Worm (Caenorhabditis elegans): ENCODE measurements around the gene T21D12.11.

The T21D12.11 gene

DNA sequence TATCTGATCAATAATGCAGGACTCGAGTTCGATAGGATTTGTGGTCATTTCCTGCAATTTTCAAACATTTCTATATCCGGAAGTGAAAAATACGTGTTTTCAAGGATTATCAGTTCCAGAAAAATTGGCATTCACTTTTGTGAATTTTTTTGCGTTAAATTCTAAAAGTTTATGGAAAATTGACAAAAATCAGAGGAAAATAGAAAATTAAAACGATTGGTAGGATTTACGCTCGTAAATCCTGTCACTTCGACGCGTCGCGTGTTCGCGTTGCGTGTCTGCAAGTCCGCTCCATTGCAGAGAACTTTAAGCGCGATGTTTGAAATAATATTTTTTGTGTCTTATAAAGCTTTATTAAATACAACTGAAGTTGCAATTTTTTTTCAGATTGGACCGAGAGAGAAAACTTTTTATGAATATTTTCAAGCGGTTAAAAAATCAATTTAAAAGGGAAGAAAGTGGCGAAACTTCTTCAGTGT is 13.8 kb upstream of the T21D12.11 start, which contains the start of gene rcat-1 (continued):
- TF ChIP-seq fkh-10 (GFP tag; optimal IDR thresholded peaks at IDR 0.05) (no peak), ceh-31 (tag; optimal IDR thresholded peaks at IDR 0.05) (peak; percentile 54), elt-2 (tag; optimal IDR thresholded peaks at IDR 0.05) (peak; percentile 45), ets-4 (tag; optimal IDR thresholded peaks at IDR 0.05) (no peak), sdc-2 (tag; optimal IDR thresholded peaks at IDR 0.05) (no peak), pqm-1 (tag; optimal IDR thresholded peaks at IDR 0.05) (no peak), madf-2 (tag; optimal IDR thresholded peaks at IDR 0.05) (no peak), C08G9.2 (tag; optimal IDR thresholded peaks at IDR 0.05) (no peak), eyg-1 (tag; optimal IDR thresholded peaks at IDR 0.05) (no peak), nfya-1 (tag; optimal IDR thresholded peaks at IDR 0.05) (peak; percentile 74), ttx-3 (tag; optimal IDR thresholded peaks at IDR 0.05) (no peak), ceh-6 (GFP tag; optimal IDR thresholded peaks at IDR 0.05) (no peak), Y22D7AL.16 (tag; optimal IDR thresholded peaks at IDR 0.05) (no peak), ceh-18 (tag; optimal IDR thresholded peaks at IDR 0.05) (peak; percentile 23), hlh-13 (GFP tag; optimal IDR thresholded peaks at IDR 0.05) (no peak), ceh-14 (tag; optimal IDR thresholded peaks at IDR 0.05) (no peak), lim-6 (tag; optimal IDR thresholded peaks at IDR 0.05) (no peak), pha-4 (tag; optimal IDR thresholded peaks at IDR 0.05) (no peak), fax-1 (tag; optimal IDR thresholded peaks at IDR 0.05) (no peak), mec-3 (tag; optimal IDR thresholded peaks at IDR 0.05; ENCODE audit: borderline replicate concordance) (no peak), fkh-6 (tag; optimal IDR thresholded peaks at IDR 0.05) (no peak), ref-2 (tag; optimal IDR thresholded peaks at IDR 0.05) (no peak), ceh-22 (tag; optimal IDR thresholded peaks at IDR 0.05) (no peak), T23F11.4 (GFP tag; optimal IDR thresholded peaks at IDR 0.05) (no peak), tbx-2 (tag; optimal IDR thresholded peaks at IDR 0.05) (peak; percentile 31), ceh-45 (GFP tag; IDR thresholded peaks at IDR 0.05) (no peak), hlh-8 (tag; optimal IDR thresholded peaks at IDR 0.05) (no peak), hlh-15 (tag; optimal IDR thresholded peaks at IDR 0.05) (no peak), ceh-2 (tag; optimal IDR thresholded peaks at IDR 0.05) (no peak), sox-4 (tag; optimal IDR thresholded peaks at IDR 0.05) (no peak), elt-4 (tag; optimal IDR thresholded peaks at IDR 0.05) (no peak), C38D4.7 (GFP tag; optimal IDR thresholded peaks at IDR 0.05) (no peak), odd-2 (tag; optimal IDR thresholded peaks at IDR 0.05) (no peak), dve-1 (tag; optimal IDR thresholded peaks at IDR 0.05) (peak; percentile 77), unc-86 (tag; optimal IDR thresholded peaks at IDR 0.05) (no peak), pax-1 (tag; optimal IDR thresholded peaks at IDR 0.05) (peak; percentile 64)

DNA sequence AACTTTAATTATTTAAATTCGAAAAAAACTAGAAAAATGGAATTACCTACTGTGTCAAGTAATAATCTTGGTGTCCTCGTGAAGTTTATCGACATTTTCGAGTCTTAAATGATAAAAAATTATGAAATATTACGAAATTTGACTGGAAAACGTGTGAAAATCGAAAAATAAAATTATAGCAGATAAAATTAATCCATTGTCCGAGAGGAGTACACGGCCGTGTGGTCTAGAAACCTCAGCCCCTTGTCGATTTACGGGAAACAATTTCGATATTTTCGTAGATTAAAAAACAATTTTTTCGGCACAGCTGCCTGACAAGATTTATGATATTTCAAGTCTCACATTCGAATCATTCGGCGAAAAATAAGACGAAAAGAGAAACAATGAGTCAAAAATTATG is 12.1 kb upstream of the T21D12.11 start, which contains the start of gene R02D3.8:
R02D3.8 (minus strand) TSS at position 109 of the 400 bp plus-strand sequence.
- TF ChIP-seq elt-2 (tag; optimal IDR thresholded peaks at IDR 0.05) (no peak), fax-1 (tag; optimal IDR thresholded peaks at IDR 0.05) (no peak), unc-55 (GFP tag; optimal IDR thresholded peaks at IDR 0.05) (no peak), ceh-14 (tag; optimal IDR thresholded peaks at IDR 0.05) (no peak), K02D7.2 (tag; optimal IDR thresholded peaks at IDR 0.05) (no peak), lin-11 (tag; optimal IDR thresholded peaks at IDR 0.05) (no peak), C08G9.2 (tag; optimal IDR thresholded peaks at IDR 0.05) (peak; percentile 12), zip-5 (tag; optimal IDR thresholded peaks at IDR 0.05) (no peak), ref-2 (tag; optimal IDR thresholded peaks at IDR 0.05) (no peak), tbx-2 (tag; optimal IDR thresholded peaks at IDR 0.05) (peak; percentile 27), pha-4 (tag; optimal IDR thresholded peaks at IDR 0.05) (no peak), pag-3 (tag; optimal IDR thresholded peaks at IDR 0.05; ENCODE audit: borderline replicate concordance) (no peak), ama-1 (optimal IDR thresholded peaks at IDR 0.05) (no peak), ceh-31 (tag; optimal IDR thresholded peaks at IDR 0.05) (peak; percentile 41)
